Fruit fly (Drosophila melanogaster) Kc167 (cell line): Measurements from ENCODE around the gene CG15255.

Experiments
- Myc ChIP-seq: fragments of >200 bp; optimal IDR thresholded peaks from 2 replicates; lab custom pipeline; 2017; ENCODE audit warnings: missing external identifiers
- Sin3A ChIP-seq: fragments of >200 bp; optimal IDR thresholded peaks from 2 replicates; lab custom pipeline; 2018; ENCODE audit warnings: missing external identifiers
- h ChIP-seq: fragments of >200 bp; optimal IDR thresholded peaks from 3 replicates; lab custom pipeline; 2018; ENCODE audit warnings: missing external identifiers
- insv ChIP-seq: fragments of >200 bp; optimal IDR thresholded peaks from 3 replicates; lab custom pipeline; 2018; ENCODE audit warnings: missing external identifiers
- psq ChIP-seq: fragments of >200 bp; optimal IDR thresholded peaks from 2 replicates; lab custom pipeline; 2017; ENCODE audit warnings: missing external identifiers
- ttk ChIP-seq: sonication (Bioruptor generic); optimal IDR thresholded peaks from 2 replicates; lab custom pipeline; 2017; ENCODE audit warnings: missing external identifiers

DNA sequence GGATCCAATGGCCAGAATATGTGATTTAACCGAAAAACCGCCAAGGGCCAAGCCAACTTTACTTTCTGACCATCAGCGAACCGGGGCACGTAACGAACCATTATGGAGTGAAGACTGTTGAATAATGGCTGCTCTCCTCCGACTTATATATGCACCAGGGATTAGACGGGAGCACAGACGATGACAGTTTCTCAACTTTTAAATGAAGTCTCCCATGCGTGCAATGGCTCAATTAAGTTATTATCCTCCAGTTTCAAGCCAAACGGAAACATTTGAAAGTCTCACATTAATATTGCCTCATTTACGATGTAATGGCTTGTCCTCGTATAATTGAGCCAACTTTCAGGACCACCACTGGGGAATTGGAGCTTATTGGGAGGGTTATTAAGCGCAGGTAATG is 11.9 kb upstream of the CG15255 start, which contains the start of gene Or35a:
- TF ChIP-seq h (lab: Kevin White, UChicago) (no peak), psq (lab: Kevin White, UChicago) (no peak), Myc (lab: Kevin White, UChicago) (no peak), insv (lab: Kevin White, UChicago) (no peak), ttk (lab: Kevin White, UChicago) (no peak), Sin3A (lab: Kevin White, UChicago) (no peak)
